Worm (Caenorhabditis elegans): ENCODE data around the gene mpst-4.
A peak's percentile ranks its signal among the peaks of the same experiment; 100 is the strongest.

Gene mpst-4

ce11 chrII:4855489-4855888, 7.8 kb downstream of the mpst-4 start:
- TF ChIP-seq lin-35 (GFP tag; optimal IDR thresholded peaks at IDR 0.05) = no peak
- peak in 1 of 2 experiments; percentile 14 for TF ChIP-seq efl-1 (optimal IDR thresholded peaks at IDR 0.05)
- no peak for TF ChIP-seq efl-1 (GFP tag; optimal IDR thresholded peaks at IDR 0.05 in 1 of 2)
- TF ChIP-seq unc-98 (GFP tag; IDR thresholded peaks at IDR 0.05) = no peak
- TF ChIP-seq rnt-1 (tag; optimal IDR thresholded peaks at IDR 0.05) = peak; percentile 5
- no peak for TF ChIP-seq ces-1 (GFP tag; optimal IDR thresholded peaks at IDR 0.05)
- no peak for TF ChIP-seq nhr-19 (GFP tag; conservative IDR thresholded peaks at IDR 0.05)
- TF ChIP-seq lin-14 (GFP tag; optimal IDR thresholded peaks at IDR 0.05) = peak; percentile 65
- 0 out of 2 replicates have a peak, but pooled peaks have one; percentile 1 for TF ChIP-seq isw-1 (GFP tag; IDR thresholded peaks at IDR 0.05)
- no peak for TF ChIP-seq nhr-76 (tag; optimal IDR thresholded peaks at IDR 0.05)

ce11 chrII:4854761-4855160, 8.5 kb downstream of the mpst-4 start:
- TF ChIP-seq blmp-1 (tag; optimal IDR thresholded peaks at IDR 0.05) (peak; percentile 19), nhr-71 (tag; optimal IDR thresholded peaks at IDR 0.05) (no peak), pax-3 (tag; optimal IDR thresholded peaks at IDR 0.05) (no peak), skn-1 (tag; optimal IDR thresholded peaks at IDR 0.05) (peak; percentile 64), lin-39 (tag; optimal IDR thresholded peaks at IDR 0.05) (no peak), efl-1 (optimal IDR thresholded peaks at IDR 0.05) (no peak), efl-1 (GFP tag; optimal IDR thresholded peaks at IDR 0.05 in 1 of 2) (peak; percentile 11 to 91)

- peak; percentile 85 for TF ChIP-seq blmp-1 (tag; optimal IDR thresholded peaks at IDR 0.05)
- TF ChIP-seq ces-1 (GFP tag; optimal IDR thresholded peaks at IDR 0.05) = no peak
- peak; percentile 97 for TF ChIP-seq tbx-2 (tag; optimal IDR thresholded peaks at IDR 0.05)
- peak; percentile 95 to 96 for TF ChIP-seq lsy-2 (tag; optimal IDR thresholded peaks at IDR 0.05)
- TF ChIP-seq tlp-1 (tag; optimal IDR thresholded peaks at IDR 0.05) = no peak
- TF ChIP-seq hlh-17 (GFP tag; optimal IDR thresholded peaks at IDR 0.05; ENCODE audit: borderline replicate concordance) = no peak
- peak; percentile 96 for TF ChIP-seq xbp-1 (tag; optimal IDR thresholded peaks at IDR 0.05)
- peak; percentile 96 for TF ChIP-seq lin-14 (GFP tag; optimal IDR thresholded peaks at IDR 0.05)
- peak; percentile 95 for TF ChIP-seq grh-1 (GFP tag; IDR thresholded peaks at IDR 0.05)
- peak; percentile 90 for TF ChIP-seq aha-1 (tag; optimal IDR thresholded peaks at IDR 0.05)
- TF ChIP-seq ets-5 (GFP tag; IDR thresholded peaks at IDR 0.05) = no peak
- no peak for TF ChIP-seq ceh-63 (GFP tag; optimal IDR thresholded peaks at IDR 0.05)
- TF ChIP-seq sptf-1 (tag; optimal IDR thresholded peaks at IDR 0.05) = no peak
- no peak for TF ChIP-seq unc-62 (GFP tag; optimal IDR thresholded peaks at IDR 0.05)
- TF ChIP-seq unc-98 (GFP tag; IDR thresholded peaks at IDR 0.05) = peak; percentile 70
- TF ChIP-seq fkh-10 (GFP tag; optimal IDR thresholded peaks at IDR 0.05) = peak; percentile 86
- TF ChIP-seq nhr-11 (tag; optimal IDR thresholded peaks at IDR 0.05) = peak; percentile 88
- TF ChIP-seq mdl-1 (tag; optimal IDR thresholded peaks at IDR 0.05) = peak in 1 of 2 experiments; percentile 78
- TF ChIP-seq nhr-47 (tag; optimal IDR thresholded peaks at IDR 0.05) = peak; percentile 97
- TF ChIP-seq unc-130 (tag; optimal IDR thresholded peaks at IDR 0.05) = peak; percentile 97
- TF ChIP-seq elt-2 (tag; optimal IDR thresholded peaks at IDR 0.05) = peak; percentile 98
- TF ChIP-seq rnt-1 (tag; optimal IDR thresholded peaks at IDR 0.05) = peak; percentile 98
- peak; percentile 96 for TF ChIP-seq nhr-19 (GFP tag; conservative IDR thresholded peaks at IDR 0.05)
- TF ChIP-seq unc-30 (tag; optimal IDR thresholded peaks at IDR 0.05) = peak; percentile 57
- TF ChIP-seq egl-27 (tag; optimal IDR thresholded peaks at IDR 0.05) = no peak
- TF ChIP-seq ceh-8 (GFP tag; optimal IDR thresholded peaks at IDR 0.05) = peak; percentile 93
- TF ChIP-seq zag-1 (tag; optimal IDR thresholded peaks at IDR 0.05) = no peak
- peak; percentile 44 for TF ChIP-seq mef-2 (tag; optimal IDR thresholded peaks at IDR 0.05)
- TF ChIP-seq C34B4.2 (tag; optimal IDR thresholded peaks at IDR 0.05) = peak; percentile 39
- peak; percentile 88 for TF ChIP-seq nhr-77 (tag; optimal IDR thresholded peaks at IDR 0.05)
- peak; percentile 92 for TF ChIP-seq jun-1 (tag; optimal IDR thresholded peaks at IDR 0.05)
- TF ChIP-seq nhr-90 (tag; optimal IDR thresholded peaks at IDR 0.05; ENCODE audit: poor library complexity) = peak; percentile 97
- TF ChIP-seq ceh-88 (GFP tag; IDR thresholded peaks at IDR 0.05) = peak; percentile 83
- peak; percentile 97 for TF ChIP-seq nhr-85 (tag)
- no peak for TF ChIP-seq nhr-84 (tag; optimal IDR thresholded peaks at IDR 0.05)
- TF ChIP-seq snpc-4 (tag; optimal IDR thresholded peaks at IDR 0.05) = peak; percentile 91
- TF ChIP-seq mab-9 (GFP tag; IDR thresholded peaks at IDR 0.05) = peak; percentile 85
- TF ChIP-seq Y116A8C.19 (tag; optimal IDR thresholded peaks at IDR 0.05; ENCODE audit: borderline replicate concordance) = no peak
- TF ChIP-seq elt-3 (tag; optimal IDR thresholded peaks at IDR 0.05) = peak in 3 of 6 experiments; percentile 50 to 90 (median 90)
These were observed 11.6 kb downstream of the mpst-4 start, which contains the start of gene dnj-9 for ce11 chrII:4851594-4852106. TSS of gene dnj-9 (plus strand) at chrII:4852056.

All from whole organism, L1 larva.